Fruit fly (Drosophila melanogaster): Measurements from ENCODE around the gene Lint-O.

- TF ChIP-seq CG16813 (GFP tag; IDR thresholded peaks at IDR 0.05; ENCODE audit: partially characterized antibody) = no peak
- no peak for TF ChIP-seq sr (GFP tag; IDR thresholded peaks at IDR 0.05)
- TF ChIP-seq CG4730 (GFP tag; IDR thresholded peaks at IDR 0.05) = no peak
- no peak for TF ChIP-seq Dbx (GFP tag; IDR thresholded peaks at IDR 0.05)
- TF ChIP-seq CG2202 (tag; optimal IDR thresholded peaks at IDR 0.05) = no peak
- TF ChIP-seq salm (tag; optimal IDR thresholded peaks at IDR 0.05) = no peak
- no peak for TF ChIP-seq C15 (GFP tag; IDR thresholded peaks at IDR 0.05)
- TF ChIP-seq HmgD (GFP tag; optimal IDR thresholded peaks at IDR 0.05) = no peak
- TF ChIP-seq CG16779 (GFP tag; IDR thresholded peaks at IDR 0.05) = no peak
- TF ChIP-seq CG1024 (GFP tag; IDR thresholded peaks at IDR 0.05) = no peak
- no peak for TF ChIP-seq Poxn (GFP tag; IDR thresholded peaks at IDR 0.05)
Measured at dm6 chrX:2740084-2740483, 41.6 kb downstream of the Lint-O start, which contains the start of gene kirre.
